Worm (Caenorhabditis elegans): ENCODE data around the gene dkc-1.

ce11 chrIII:10720170-10720569, 28.1 kb upstream of the dkc-1 start:
- no peak for TF ChIP-seq ceh-9 (tag; optimal IDR thresholded peaks at IDR 0.05)
- TF ChIP-seq elt-3 (tag; optimal IDR thresholded peaks at IDR 0.05), result no peak
- TF ChIP-seq unc-39 (tag; optimal IDR thresholded peaks at IDR 0.05), result no peak
- peak; percentile 20 for TF ChIP-seq skn-1 (tag; optimal IDR thresholded peaks at IDR 0.05)
- peak; percentile 45 for TF ChIP-seq ceh-82 (tag; optimal IDR thresholded peaks at IDR 0.05)
- TF ChIP-seq nhr-76 (tag; optimal IDR thresholded peaks at IDR 0.05), result no peak
- TF ChIP-seq egl-27 (tag; optimal IDR thresholded peaks at IDR 0.05), result peak; percentile 29
- no peak for TF ChIP-seq fos-1 (tag; optimal IDR thresholded peaks at IDR 0.05)
- TF ChIP-seq ztf-11 (tag; optimal IDR thresholded peaks at IDR 0.05), result no peak
- TF ChIP-seq lin-39 (tag; optimal IDR thresholded peaks at IDR 0.05), result peak; percentile 86
